Fruit fly (Drosophila melanogaster): ENCODE results near the gene PGAP1.

DNA sequence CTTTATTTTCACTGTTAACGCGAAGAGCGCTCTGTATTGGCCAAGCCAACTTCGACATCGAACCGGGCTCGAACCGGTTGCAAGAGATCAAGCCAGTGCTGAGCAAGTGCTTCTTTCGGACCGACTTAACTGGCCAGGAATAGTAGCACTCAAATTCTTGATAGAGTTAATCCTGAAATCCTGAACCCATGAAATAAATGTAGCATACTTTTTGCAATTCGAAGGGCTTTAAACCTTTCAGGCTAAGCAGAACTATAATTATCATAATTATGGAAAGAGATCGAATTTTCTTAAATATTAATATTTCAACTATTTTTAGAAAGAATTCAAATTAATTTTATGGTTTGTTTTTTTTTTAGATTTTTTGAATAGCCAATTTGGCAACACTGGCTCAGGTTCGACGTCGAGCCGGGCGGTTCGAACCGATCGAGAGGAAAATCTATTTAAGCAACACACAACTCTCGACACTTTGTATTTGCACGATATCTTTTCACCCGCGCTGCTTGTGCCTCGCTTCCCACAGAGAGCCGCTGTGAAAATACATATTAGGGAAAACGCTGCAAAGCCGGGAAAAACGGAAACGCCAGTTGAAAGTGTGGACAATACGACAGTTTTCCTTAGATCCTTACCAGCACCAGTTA, 8.9 kb upstream of the PGAP1 start, which contains the start of gene AdamTS-B:
- TF ChIP-seq CG8478 (optimal IDR thresholded peaks at IDR 0.05) (no peak), CTCF (optimal IDR thresholded peaks at IDR 0.05) (no peak)
